Worm (Caenorhabditis elegans): ENCODE results near the gene F58E2.3.
"Not testable (repeated sequence)": the region's sequence is repeated elsewhere in the genome, so short reads cannot be mapped to it uniquely, and the experiment has no call there.

ce11 chrIV:3433387-3433786 lies 33.8 kb upstream of the F58E2.3 start, which contains the start of gene C04C3.7:
- TF ChIP-seq lin-39 (tag; optimal IDR thresholded peaks at IDR 0.05); crh-2 (tag; optimal IDR thresholded peaks at IDR 0.05); mdl-1 (tag; optimal IDR thresholded peaks at IDR 0.05); unc-39 (tag; optimal IDR thresholded peaks at IDR 0.05); Y55F3AM.14 (GFP tag; optimal IDR thresholded peaks at IDR 0.05); lin-11 (tag; optimal IDR thresholded peaks at IDR 0.05); gmeb-1 (tag; optimal IDR thresholded peaks at IDR 0.05); ZK546.5 (tag; optimal IDR thresholded peaks at IDR 0.05); egl-27 (tag; optimal IDR thresholded peaks at IDR 0.05); lin-13 (GFP tag; optimal IDR thresholded peaks at IDR 0.05); nhr-12 (tag; optimal IDR thresholded peaks at IDR 0.05); ztf-4 (tag; optimal IDR thresholded peaks at IDR 0.05); ama-1 (optimal IDR thresholded peaks at IDR 0.05); ztf-11 (tag; optimal IDR thresholded peaks at IDR 0.05): not testable (repeated sequence)
